Fruit fly (Drosophila melanogaster): ENCODE data around the gene CG42588.
A peak's percentile ranks its signal among the peaks of the same experiment; 100 is the strongest.

CG42588 gene

dm6 chr3L:12833864-12834525, 19.9 kb downstream of the CG42588 start (continued):
- TF ChIP-seq Ravus (GFP tag; IDR thresholded peaks at IDR 0.05) (no peak), CG13287 (GFP tag; IDR thresholded peaks at IDR 0.05; ENCODE audit: partially characterized antibody) (peak; percentile 27; the same call in 1 of the 2 replicates), hth (optimal IDR thresholded peaks at IDR 0.05) (no peak), h (optimal IDR thresholded peaks at IDR 0.05) (no peak), Lhr (GFP tag; optimal IDR thresholded peaks at IDR 0.05) (no peak), pb (GFP tag; optimal IDR thresholded peaks at IDR 0.05) (no peak), ab (GFP tag; optimal IDR thresholded peaks at IDR 0.05) (no peak), CG4617 (GFP tag; optimal IDR thresholded peaks at IDR 0.05; ENCODE audit: borderline replicate concordance) (no peak), H15 (GFP tag; IDR thresholded peaks at IDR 0.05) (no peak), MTF-1 (GFP tag; optimal IDR thresholded peaks at IDR 0.05; ENCODE audit: borderline replicate concordance) (no peak), insv (GFP tag; optimal IDR thresholded peaks at IDR 0.05) (no peak), Poxn (GFP tag; IDR thresholded peaks at IDR 0.05) (no peak), CG4404 (GFP tag; IDR thresholded peaks at IDR 0.05) (no peak), toy (GFP tag; IDR thresholded peaks at IDR 0.05) (no peak)

- TF ChIP-seq ftz-f1 (GFP tag; optimal IDR thresholded peaks at IDR 0.05) (peak; percentile 54), abd-A (tag; optimal IDR thresholded peaks at IDR 0.05) (peak; percentile 57), Tbp (GFP tag; optimal IDR thresholded peaks at IDR 0.05) (no peak), CG12071 (GFP tag; optimal IDR thresholded peaks at IDR 0.05) (no peak), sqz (GFP tag; optimal IDR thresholded peaks at IDR 0.05) (peak; percentile 15), jing (GFP tag; optimal IDR thresholded peaks at IDR 0.05) (no peak), Pdp1 (GFP tag; optimal IDR thresholded peaks at IDR 0.05) (peak in 1 of 2 experiments; percentile 22), ERR (GFP tag; optimal IDR thresholded peaks at IDR 0.05) (peak; percentile 32), CG11247 (GFP tag; IDR thresholded peaks at IDR 0.05) (no peak), sens (GFP tag) (peak; percentile 59), CG4360 (GFP tag; IDR thresholded peaks at IDR 0.05) (0 out of 2 replicates have a peak, but pooled peaks have one; percentile 1), CG9437 (GFP tag; optimal IDR thresholded peaks at IDR 0.05) (no peak), Med (GFP tag) (peak; percentile 46), CG10462 (GFP tag; optimal IDR thresholded peaks at IDR 0.05) (no peak), CG13287 (GFP tag; IDR thresholded peaks at IDR 0.05; ENCODE audit: partially characterized antibody) (0 out of 2 replicates have a peak, but pooled peaks have one; percentile 4), CG17612 (GFP tag; IDR thresholded peaks at IDR 0.05) (no peak), tap (tag; optimal IDR thresholded peaks at IDR 0.05) (no peak), row (GFP tag; IDR thresholded peaks at IDR 0.05) (no peak), dmrt11E (tag; optimal IDR thresholded peaks at IDR 0.05) (no peak), Taf1 (GFP tag; IDR thresholded peaks at IDR 0.05) (no peak), ase (GFP tag; IDR thresholded peaks at IDR 0.05) (no peak), Xrp1 (GFP tag; IDR thresholded peaks at IDR 0.05) (0 out of 2 replicates have a peak, but pooled peaks have one; percentile 14), CG6813 (GFP tag; optimal IDR thresholded peaks at IDR 0.05) (no peak), Deaf1 (tag; optimal IDR thresholded peaks at IDR 0.05) (peak; percentile 41), Nf-YB (GFP tag; optimal IDR thresholded peaks at IDR 0.05) (peak; percentile 89), CG1832 (GFP tag; optimal IDR thresholded peaks at IDR 0.05) (no peak), CG32767 (GFP tag; IDR thresholded peaks at IDR 0.05) (0 out of 2 replicates have a peak, but pooled peaks have one; percentile 49), Nf-YC (tag; optimal IDR thresholded peaks at IDR 0.05) (peak; percentile 93), BtbVII (GFP tag; optimal IDR thresholded peaks at IDR 0.05) (peak; percentile 52), sna (GFP tag; IDR thresholded peaks at IDR 0.05; ENCODE audit: partially characterized antibody) (no peak), onecut (GFP tag; IDR thresholded peaks at IDR 0.05) (peak; percentile 87), sd (tag; optimal IDR thresholded peaks at IDR 0.05) (peak; percentile 60), Mad (GFP tag; optimal IDR thresholded peaks at IDR 0.05) (no peak)
Observed at dm6 chr3L:12834526-12835213, 20.6 kb downstream of the CG42588 start.
